Worm (Caenorhabditis elegans): ENCODE measurements around the gene sax-1.

The sax-1 gene

DNA sequence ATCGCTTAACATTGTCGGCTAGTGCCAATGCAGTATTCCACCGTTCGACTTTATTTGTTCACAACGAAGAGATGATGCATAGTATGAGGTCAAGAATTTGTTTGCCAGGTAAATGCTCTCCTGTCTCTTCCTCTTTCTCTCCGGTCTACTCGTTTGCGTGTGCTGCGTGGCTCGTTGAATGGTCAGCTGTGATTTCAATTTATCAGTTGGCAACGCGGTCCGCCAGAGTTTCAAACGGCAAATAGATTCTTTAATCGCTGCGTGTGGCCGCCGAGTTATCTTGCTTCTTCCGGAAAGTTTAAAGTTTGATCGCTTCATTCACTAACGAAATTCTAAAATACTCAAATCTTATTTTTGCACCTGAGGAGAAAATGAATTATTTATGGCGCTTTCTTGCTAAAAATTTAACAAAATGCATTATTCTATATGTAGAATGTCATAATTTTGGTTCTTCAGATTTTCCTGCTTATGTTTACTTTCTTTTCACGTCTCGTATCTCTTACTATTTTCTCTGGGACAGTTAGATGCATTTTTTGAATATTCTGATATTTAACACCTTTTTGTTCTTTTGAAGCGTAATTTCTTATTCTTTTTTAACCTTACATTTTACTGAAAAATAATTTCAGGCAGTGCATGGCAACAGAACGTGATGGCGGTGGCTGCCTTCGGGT, 30.7 kb upstream of the sax-1 start, which contains the start of gene tsp-17 (continued):
- no peak for TF ChIP-seq chd-7 (tag; optimal IDR thresholded peaks at IDR 0.05)
- TF ChIP-seq die-1 (tag; optimal IDR thresholded peaks at IDR 0.05), result no peak
- no peak for TF ChIP-seq aptf-2 (GFP tag; conservative IDR thresholded peaks at IDR 0.05)
- TF ChIP-seq xnd-1 (tag; optimal IDR thresholded peaks at IDR 0.05), result no peak

DNA sequence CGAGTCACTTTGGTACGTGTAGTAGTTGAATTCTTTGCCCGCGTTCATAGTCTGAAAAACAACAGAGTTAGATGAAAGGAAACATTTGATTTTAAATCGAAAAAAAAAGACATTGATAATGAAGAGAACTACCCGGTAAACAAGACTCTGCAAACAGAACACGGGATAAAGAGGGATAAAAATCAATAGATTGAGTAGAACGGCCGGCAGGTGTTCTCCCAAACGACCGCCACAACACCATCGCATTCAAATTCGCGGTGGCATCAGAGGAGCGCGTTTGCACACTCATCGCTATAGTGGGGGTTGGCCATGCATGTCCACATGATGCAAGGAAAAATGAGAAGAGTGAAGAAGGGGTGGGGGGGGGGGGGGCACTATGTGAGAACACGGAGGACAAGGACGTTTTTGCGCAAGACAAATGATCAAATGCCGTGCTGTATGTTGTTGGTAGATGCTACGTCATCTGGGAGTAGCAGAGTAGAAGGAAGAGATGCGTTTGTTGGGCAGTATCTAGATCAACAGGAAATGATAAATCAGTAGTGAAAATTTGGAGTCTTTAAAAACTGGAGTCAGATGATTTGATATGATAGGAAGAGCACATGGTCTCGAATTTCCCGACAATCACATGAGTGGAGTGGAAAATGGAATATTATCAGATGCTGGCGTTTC, 28.7 kb upstream of the sax-1 start, which contains the start of gene tag-52:
TSS of gene tag-52 (minus strand) at position 51 of the 669 bp plus-strand sequence.
- TF ChIP-seq ztf-26 (tag; optimal IDR thresholded peaks at IDR 0.05), result peak; percentile 21
- no peak for TF ChIP-seq mel-28 (tag; optimal IDR thresholded peaks at IDR 0.05; ENCODE audit: borderline replicate concordance)
- TF ChIP-seq nhr-80 (tag; optimal IDR thresholded peaks at IDR 0.05), result peak; percentile 54
- TF ChIP-seq efl-1 (GFP tag; optimal IDR thresholded peaks at IDR 0.05), result peak; percentile 20
- TF ChIP-seq zfh-2 (GFP tag; conservative IDR thresholded peaks at IDR 0.05), result peak; percentile 66
- TF ChIP-seq rcor-1 (GFP tag; IDR thresholded peaks at IDR 0.05), result no peak
- peak; percentile 24 for TF ChIP-seq lin-54 (GFP tag; optimal IDR thresholded peaks at IDR 0.05)
- peak; percentile 58 for TF ChIP-seq chd-7 (tag; optimal IDR thresholded peaks at IDR 0.05)
- TF ChIP-seq atf-7 (tag; optimal IDR thresholded peaks at IDR 0.05), result peak; percentile 8
- no peak for TF ChIP-seq ztf-6 (GFP tag; IDR thresholded peaks at IDR 0.05)
- TF ChIP-seq dox-1 (GFP tag; IDR thresholded peaks at IDR 0.05), result peak; percentile 48; the same call in 1 of the 2 replicates
- peak; percentile 72 for TF ChIP-seq mcd-1 (GFP tag; IDR thresholded peaks at IDR 0.05)
- TF ChIP-seq ceh-27 (GFP tag; optimal IDR thresholded peaks at IDR 0.05), result peak; percentile 68
- TF ChIP-seq K12H6.12 (tag; optimal IDR thresholded peaks at IDR 0.05), result peak; percentile 57
- no peak for TF ChIP-seq F37B4.10 (GFP tag; IDR thresholded peaks at IDR 0.05)

DNA sequence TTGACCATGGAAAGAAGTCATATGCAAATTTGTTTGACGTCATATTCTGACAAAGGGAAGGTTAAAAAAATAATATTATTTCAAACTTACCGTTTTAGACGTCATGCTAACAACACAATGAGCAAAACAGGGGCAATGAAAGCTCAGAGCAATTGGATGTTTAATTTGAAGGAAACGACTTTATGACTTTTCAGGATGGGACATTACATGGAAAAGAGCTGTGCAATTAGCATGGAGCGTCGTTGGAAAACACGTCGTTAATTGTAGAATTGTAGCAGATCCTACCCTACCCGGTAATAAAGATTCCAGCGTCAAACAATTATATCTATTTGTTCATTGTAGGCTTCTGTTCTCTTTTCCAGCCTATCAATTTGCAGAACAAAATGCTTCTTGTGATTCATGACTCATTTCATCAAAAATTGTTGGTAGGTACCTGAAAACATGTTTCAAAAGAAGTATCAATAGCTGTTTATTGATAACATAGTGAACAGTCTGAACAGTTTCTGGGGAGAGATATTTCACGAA, 23.7 kb upstream of the sax-1 start, which contains the start of gene ceh-63:
TSS of gene ceh-63 (minus strand) at position 475 of the 525 bp plus-strand sequence.
- TF ChIP-seq ccch-3 (GFP tag; optimal IDR thresholded peaks at IDR 0.05), result no peak
- TF ChIP-seq sptf-2 (GFP tag; optimal IDR thresholded peaks at IDR 0.05), result no peak
- no peak for TF ChIP-seq akir-1 (GFP tag; optimal IDR thresholded peaks at IDR 0.05)
- no peak for TF ChIP-seq F23B12.7 (tag; optimal IDR thresholded peaks at IDR 0.05; ENCODE audit: insufficient read depth)
- no peak for TF ChIP-seq let-607 (tag; optimal IDR thresholded peaks at IDR 0.05)
- TF ChIP-seq K12H6.12 (tag; optimal IDR thresholded peaks at IDR 0.05), result no peak
- TF ChIP-seq T07F8.4 (tag; optimal IDR thresholded peaks at IDR 0.05), result no peak
- TF ChIP-seq efl-1 (GFP tag; optimal IDR thresholded peaks at IDR 0.05), result no peak
- TF ChIP-seq ceh-58 (GFP tag; IDR thresholded peaks at IDR 0.05), result no peak
- no peak for TF ChIP-seq lin-35 (GFP tag; optimal IDR thresholded peaks at IDR 0.05)
- TF ChIP-seq ceh-40 (GFP tag; IDR thresholded peaks at IDR 0.05), result no peak
- no peak for TF ChIP-seq tbx-9 (tag; optimal IDR thresholded peaks at IDR 0.05; ENCODE audit: borderline replicate concordance)
- no peak for TF ChIP-seq repo-1 (tag; optimal IDR thresholded peaks at IDR 0.05)

DNA sequence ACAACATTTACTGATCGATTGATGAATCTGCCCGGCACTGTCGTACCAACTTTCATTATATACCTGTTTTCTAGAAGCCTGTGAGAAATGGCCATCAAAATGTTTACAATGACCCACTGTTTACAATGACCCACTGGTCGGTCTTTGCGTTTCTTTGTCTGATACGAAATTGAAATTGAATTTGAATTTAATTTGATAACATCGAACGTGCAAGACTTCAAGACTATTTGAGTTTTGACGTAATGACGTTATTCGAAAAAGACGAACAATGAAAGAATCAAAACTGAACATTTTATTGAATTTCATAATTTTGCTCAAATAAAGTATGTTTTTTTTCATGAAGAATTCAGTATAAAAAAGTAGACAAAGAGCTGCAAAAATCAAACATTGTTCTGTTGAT, 22.0 kb upstream of the sax-1 start, which contains the start of gene C02F12.5:
TSS of gene C02F12.5 (minus strand) at position 101 of the 400 bp plus-strand sequence.
- no peak for TF ChIP-seq snpc-4 (GFP tag; optimal IDR thresholded peaks at IDR 0.05)
- TF ChIP-seq snpc-4 (tag; optimal IDR thresholded peaks at IDR 0.05), result no peak
- no peak for TF ChIP-seq zim-3 (tag; optimal IDR thresholded peaks at IDR 0.05)
- TF ChIP-seq chd-7 (tag; optimal IDR thresholded peaks at IDR 0.05), result no peak
- no peak for TF ChIP-seq lir-1 (GFP tag; conservative IDR thresholded peaks at IDR 0.05)
- TF ChIP-seq F52B5.7 (tag; optimal IDR thresholded peaks at IDR 0.05), result no peak
- no peak for TF ChIP-seq ztf-3 (GFP tag; optimal IDR thresholded peaks at IDR 0.05)
- no peak for TF ChIP-seq lag-1 (GFP tag; IDR thresholded peaks at IDR 0.05)
- TF ChIP-seq F39B2.1 (GFP tag; IDR thresholded peaks at IDR 0.05), result no peak
- no peak for TF ChIP-seq attf-6 (GFP tag; IDR thresholded peaks at IDR 0.05)
- no peak for TF ChIP-seq B0261.1 (tag; optimal IDR thresholded peaks at IDR 0.05)
- TF ChIP-seq lin-26 (GFP tag; IDR thresholded peaks at IDR 0.05), result no peak
- TF ChIP-seq ztf-26 (tag; optimal IDR thresholded peaks at IDR 0.05), result no peak
- TF ChIP-seq Y53G8AR.9 (GFP tag; conservative IDR thresholded peaks at IDR 0.05), result no peak
- no peak for TF ChIP-seq sdz-38 (tag; optimal IDR thresholded peaks at IDR 0.05)
- TF ChIP-seq dpl-1 (GFP tag; optimal IDR thresholded peaks at IDR 0.05), result no peak

Measured in whole organism, young adult.